Fruit fly (Drosophila melanogaster): ENCODE data around the gene CG15528.

The CG15528 gene

dm6 chr3R:30055915-30056544 lies 4.1 kb upstream of the CG15528 start, which contains the start of the genes Rpp14b and spn-A:
Gene Rpp14b (plus strand): TSS chr3R:30055957.
Gene spn-A (minus strand): TSS chr3R:30056037.
- TF ChIP-seq EcR (GFP tag; optimal IDR thresholded peaks at IDR 0.05) (no peak), CG8478 (optimal IDR thresholded peaks at IDR 0.05) (no peak), usp (GFP tag; optimal IDR thresholded peaks at IDR 0.05) (no peak)

dm6 chr3R:30052455-30053046 lies 639 bp upstream of the CG15528 start, which contains the start of gene Jasper:
Gene Jasper (plus strand): TSS chr3R:30052514.
- no peak for TF ChIP-seq EcR (GFP tag; optimal IDR thresholded peaks at IDR 0.05)
- TF ChIP-seq usp (GFP tag; optimal IDR thresholded peaks at IDR 0.05) = no peak

- TF ChIP-seq Dll (optimal IDR thresholded peaks at IDR 0.05) = no peak
- TF ChIP-seq usp (GFP tag; optimal IDR thresholded peaks at IDR 0.05) = no peak
- TF ChIP-seq psq (optimal IDR thresholded peaks at IDR 0.05) = no peak
- no peak for TF ChIP-seq CG8478 (optimal IDR thresholded peaks at IDR 0.05)
- TF ChIP-seq pan (optimal IDR thresholded peaks at IDR 0.05) = no peak
- TF ChIP-seq EcR (GFP tag; optimal IDR thresholded peaks at IDR 0.05) = no peak
These were observed 1.5 kb downstream of the CG15528 start for dm6 chr3R:30050448-30050847.

- no peak for TF ChIP-seq psq (optimal IDR thresholded peaks at IDR 0.05)
- no peak for TF ChIP-seq pan (optimal IDR thresholded peaks at IDR 0.05)
- no peak for TF ChIP-seq CG8478 (optimal IDR thresholded peaks at IDR 0.05)
- no peak for TF ChIP-seq usp (GFP tag; optimal IDR thresholded peaks at IDR 0.05)
- no peak for TF ChIP-seq EcR (GFP tag; optimal IDR thresholded peaks at IDR 0.05)
- no peak for TF ChIP-seq Dll (optimal IDR thresholded peaks at IDR 0.05)
These were observed 5.6 kb downstream of the CG15528 start, which contains the start of the genes RpL32 and CG7943 for dm6 chr3R:30046029-30047001. Gene RpL32 (minus strand): TSS chr3R:30046161. Gene CG7943 (plus strand): TSS chr3R:30046470.

dm6 chr3R:30043139-30043744 lies 8.7 kb downstream of the CG15528 start, which contains the start of gene Sry-delta:
Gene Sry-delta (plus strand): TSS chr3R:30043341.
- TF ChIP-seq usp (GFP tag; optimal IDR thresholded peaks at IDR 0.05) (no peak), psq (optimal IDR thresholded peaks at IDR 0.05) (no peak), pan (optimal IDR thresholded peaks at IDR 0.05) (no peak), EcR (GFP tag; optimal IDR thresholded peaks at IDR 0.05) (no peak), CG8478 (optimal IDR thresholded peaks at IDR 0.05) (no peak), Dll (optimal IDR thresholded peaks at IDR 0.05) (no peak)

dm6 chr3R:30040879-30041278 lies 11.0 kb downstream of the CG15528 start:
- no peak for TF ChIP-seq Dll (optimal IDR thresholded peaks at IDR 0.05)
- TF ChIP-seq pan (optimal IDR thresholded peaks at IDR 0.05) = no peak
- no peak for TF ChIP-seq usp (GFP tag; optimal IDR thresholded peaks at IDR 0.05)
- no peak for TF ChIP-seq EcR (GFP tag; optimal IDR thresholded peaks at IDR 0.05)
- TF ChIP-seq CG8478 (optimal IDR thresholded peaks at IDR 0.05) = no peak
- TF ChIP-seq psq (optimal IDR thresholded peaks at IDR 0.05) = no peak

- TF ChIP-seq pan (optimal IDR thresholded peaks at IDR 0.05) (no peak), CG8478 (optimal IDR thresholded peaks at IDR 0.05) (no peak), psq (optimal IDR thresholded peaks at IDR 0.05) (no peak), Dll (optimal IDR thresholded peaks at IDR 0.05) (no peak), usp (GFP tag; optimal IDR thresholded peaks at IDR 0.05) (no peak), EcR (GFP tag; optimal IDR thresholded peaks at IDR 0.05) (no peak)
These were observed 12.4 kb downstream of the CG15528 start, which contains the start of the genes janA, Sry-alpha and Sry-beta for dm6 chr3R:30039494-30039893. Gene janA (minus strand): TSS chr3R:30039533. Gene Sry-alpha (plus strand): TSS chr3R:30039719. Gene Sry-beta (plus strand): TSS chr3R:30039719.

dm6 chr3R:30038628-30039027 lies 13.3 kb downstream of the CG15528 start, which contains the start of gene janB:
Gene janB (minus strand): TSS chr3R:30038728.
- TF ChIP-seq pan (optimal IDR thresholded peaks at IDR 0.05) = no peak

dm6 chr3R:30037630-30038029 lies 14.3 kb downstream of the CG15528 start, which contains the start of gene ocn:
Gene ocn (minus strand): TSS chr3R:30037730.
- no peak for TF ChIP-seq usp (GFP tag; optimal IDR thresholded peaks at IDR 0.05)
- TF ChIP-seq EcR (GFP tag; optimal IDR thresholded peaks at IDR 0.05) = no peak
- TF ChIP-seq pan (optimal IDR thresholded peaks at IDR 0.05) = no peak
- TF ChIP-seq psq (optimal IDR thresholded peaks at IDR 0.05) = no peak
- no peak for TF ChIP-seq Dll (optimal IDR thresholded peaks at IDR 0.05)
- no peak for TF ChIP-seq CG8478 (optimal IDR thresholded peaks at IDR 0.05)

dm6 chr3R:30036609-30037008 lies 15.3 kb downstream of the CG15528 start, which contains the start of gene ZIPIC:
Gene ZIPIC (minus strand): TSS chr3R:30036870.
- TF ChIP-seq CG8478 (optimal IDR thresholded peaks at IDR 0.05) (no peak), EcR (GFP tag; optimal IDR thresholded peaks at IDR 0.05) (no peak), pan (optimal IDR thresholded peaks at IDR 0.05) (no peak), Dll (optimal IDR thresholded peaks at IDR 0.05) (no peak), usp (GFP tag; optimal IDR thresholded peaks at IDR 0.05) (no peak), psq (optimal IDR thresholded peaks at IDR 0.05) (no peak)

dm6 chr3R:30032281-30032680 lies 19.6 kb downstream of the CG15528 start:
- no peak for TF ChIP-seq EcR (GFP tag; optimal IDR thresholded peaks at IDR 0.05)
- TF ChIP-seq psq (optimal IDR thresholded peaks at IDR 0.05) = no peak
- no peak for TF ChIP-seq CG8478 (optimal IDR thresholded peaks at IDR 0.05)
- TF ChIP-seq pan (optimal IDR thresholded peaks at IDR 0.05) = no peak
- TF ChIP-seq Dll (optimal IDR thresholded peaks at IDR 0.05) = no peak
- TF ChIP-seq usp (GFP tag; optimal IDR thresholded peaks at IDR 0.05) = no peak
